Worm (Caenorhabditis elegans): ENCODE results near the gene cup-4.

Gene cup-4

ce11 chrIII:7900733-7901132, 34.4 kb downstream of the cup-4 start, which contains the start of gene best-24 (continued):
- TF ChIP-seq lin-15B (tag; optimal IDR thresholded peaks at IDR 0.05), result no peak
- TF ChIP-seq xbp-1 (tag; optimal IDR thresholded peaks at IDR 0.05), result no peak
- TF ChIP-seq mep-1 (tag; optimal IDR thresholded peaks at IDR 0.05), result no peak
- no peak for TF ChIP-seq mab-9 (GFP tag; IDR thresholded peaks at IDR 0.05)
- TF ChIP-seq blmp-1 (tag; optimal IDR thresholded peaks at IDR 0.05), result peak; percentile 23
- no peak for TF ChIP-seq efl-1 (optimal IDR thresholded peaks at IDR 0.05)
- peak in 1 of 2 experiments; percentile 87 for TF ChIP-seq efl-1 (GFP tag; optimal IDR thresholded peaks at IDR 0.05 in 1 of 2)
- TF ChIP-seq nhr-84 (tag; optimal IDR thresholded peaks at IDR 0.05), result no peak
- no peak for TF ChIP-seq fkh-4 (tag; optimal IDR thresholded peaks at IDR 0.05; ENCODE audit: borderline replicate concordance)
- no peak for TF ChIP-seq hlh-17 (GFP tag; optimal IDR thresholded peaks at IDR 0.05; ENCODE audit: borderline replicate concordance)
- TF ChIP-seq egl-13 (tag; optimal IDR thresholded peaks at IDR 0.05), result no peak

ce11 chrIII:7903427-7903826, 37.1 kb downstream of the cup-4 start:
- TF ChIP-seq zag-1 (tag; optimal IDR thresholded peaks at IDR 0.05) (no peak), lin-39 (tag; optimal IDR thresholded peaks at IDR 0.05) (no peak), elt-3 (tag; optimal IDR thresholded peaks at IDR 0.05) (no peak), irx-1 (tag; optimal IDR thresholded peaks at IDR 0.05) (no peak), ceh-63 (GFP tag; optimal IDR thresholded peaks at IDR 0.05) (no peak), ceh-88 (GFP tag; IDR thresholded peaks at IDR 0.05) (no peak), F16B12.6 (tag; optimal IDR thresholded peaks at IDR 0.05) (no peak), nhr-237 (tag; optimal IDR thresholded peaks at IDR 0.05) (no peak), ets-5 (GFP tag; IDR thresholded peaks at IDR 0.05) (no peak), hpl-2 (GFP tag; optimal IDR thresholded peaks at IDR 0.05) (no peak), pqm-1 (tag; optimal IDR thresholded peaks at IDR 0.05) (no peak), fkh-4 (tag; optimal IDR thresholded peaks at IDR 0.05; ENCODE audit: borderline replicate concordance) (no peak), swsn-7 (tag; optimal IDR thresholded peaks at IDR 0.05) (no peak), unc-86 (tag; optimal IDR thresholded peaks at IDR 0.05) (no peak)

- no peak for TF ChIP-seq mef-2 (tag; optimal IDR thresholded peaks at IDR 0.05)
- TF ChIP-seq rnt-1 (tag; optimal IDR thresholded peaks at IDR 0.05), result peak; percentile 48
- TF ChIP-seq lir-3 (tag; optimal IDR thresholded peaks at IDR 0.05; ENCODE audit: poor library complexity), result no peak
- TF ChIP-seq nhr-12 (tag; optimal IDR thresholded peaks at IDR 0.05), result no peak
- no peak for TF ChIP-seq dsc-1 (tag; optimal IDR thresholded peaks at IDR 0.05)
- peak; percentile 36 for TF ChIP-seq nhr-71 (tag; optimal IDR thresholded peaks at IDR 0.05)
These were observed 41.2 kb downstream of the cup-4 start, which contains the start of gene pcp-5 for ce11 chrIII:7907515-7907914. Gene pcp-5, minus strand, starts transcription at chrIII:7907615.

- TF ChIP-seq lin-15B (tag; optimal IDR thresholded peaks at IDR 0.05), result no peak
- no peak for TF ChIP-seq efl-1 (optimal IDR thresholded peaks at IDR 0.05)
- peak in 1 of 2 experiments; percentile 52 for TF ChIP-seq efl-1 (GFP tag; optimal IDR thresholded peaks at IDR 0.05 in 1 of 2)
These were observed 43.0 kb downstream of the cup-4 start, which contains the start of gene ZK688.1 for ce11 chrIII:7909263-7909662. Gene ZK688.1, plus strand, starts transcription at chrIII:7909563.

- TF ChIP-seq elt-2 (tag; optimal IDR thresholded peaks at IDR 0.05), result no peak
- TF ChIP-seq lin-14 (GFP tag; optimal IDR thresholded peaks at IDR 0.05), result peak; percentile 81
- peak; percentile 11 for TF ChIP-seq nhr-90 (tag; optimal IDR thresholded peaks at IDR 0.05; ENCODE audit: poor library complexity)
- peak; percentile 51 for TF ChIP-seq mep-1 (tag; optimal IDR thresholded peaks at IDR 0.05)
- no peak for TF ChIP-seq sox-4 (tag; optimal IDR thresholded peaks at IDR 0.05)
- TF ChIP-seq vab-15 (tag; optimal IDR thresholded peaks at IDR 0.05), result no peak
- peak; percentile 70 for TF ChIP-seq snu-23 (GFP tag; optimal IDR thresholded peaks at IDR 0.05)
- TF ChIP-seq nhr-85 (tag), result peak; percentile 66
- no peak for TF ChIP-seq alr-1 (tag; optimal IDR thresholded peaks at IDR 0.05; ENCODE audit: borderline replicate concordance)
- TF ChIP-seq lsy-2 (tag; optimal IDR thresholded peaks at IDR 0.05), result peak in 1 of 2 experiments; percentile 15
- TF ChIP-seq efl-1 (optimal IDR thresholded peaks at IDR 0.05), result peak; percentile 1 to 30
- peak; percentile 19 to 71 for TF ChIP-seq efl-1 (GFP tag; optimal IDR thresholded peaks at IDR 0.05 in 1 of 2)
- TF ChIP-seq elt-3 (tag; optimal IDR thresholded peaks at IDR 0.05), result peak in 1 of 6 experiments; percentile 63
- peak; percentile 57 for TF ChIP-seq nhr-20 (tag; optimal IDR thresholded peaks at IDR 0.05)
- TF ChIP-seq mdl-1 (tag; optimal IDR thresholded peaks at IDR 0.05), result peak in 1 of 2 experiments; percentile 15
- TF ChIP-seq lin-35 (GFP tag; optimal IDR thresholded peaks at IDR 0.05), result peak in 1 of 2 experiments; percentile 68
- TF ChIP-seq blmp-1 (tag; optimal IDR thresholded peaks at IDR 0.05), result peak; percentile 37
- peak; percentile 8 to 34 (median 33) for TF ChIP-seq dpl-1 (GFP tag; optimal IDR thresholded peaks at IDR 0.05)
- no peak for TF ChIP-seq irx-1 (tag; optimal IDR thresholded peaks at IDR 0.05)
These were observed 45.3 kb downstream of the cup-4 start, which contains the start of gene ZK688.7 for ce11 chrIII:7911621-7912020. Gene ZK688.7, minus strand, starts transcription at chrIII:7911634.

Data from whole organism, L1 larva.